Worm (Caenorhabditis elegans): Measurements from ENCODE around the gene glc-1.

ce11 chrV:16211713-16212112, 7.7 kb upstream of the glc-1 start:
- TF ChIP-seq tra-4 (tag; optimal IDR thresholded peaks at IDR 0.05) (no peak), flt-1 (GFP tag; IDR thresholded peaks at IDR 0.05) (no peak), tbx-37 (GFP tag; conservative IDR thresholded peaks at IDR 0.05) (no peak), ets-7 (tag; optimal IDR thresholded peaks at IDR 0.05) (no peak), ama-1 (optimal IDR thresholded peaks at IDR 0.05) (no peak), ceh-36 (tag; optimal IDR thresholded peaks at IDR 0.05) (no peak), sea-1 (GFP tag; conservative IDR thresholded peaks at IDR 0.05) (no peak), pes-1 (GFP tag; IDR thresholded peaks at IDR 0.05) (no peak)

Measured in whole organism, early embryonic.